Fruit fly (Drosophila melanogaster): ENCODE results near the gene CG12502.
A peak's percentile ranks its signal among the peaks of the same experiment; 100 is the strongest.

CG12502 gene

dm6 chr3L:900466-901249, 35.5 kb downstream of the CG12502 start (continued):
- TF ChIP-seq CG1832 (GFP tag; optimal IDR thresholded peaks at IDR 0.05) (peak; percentile 21), CG11504 (tag; optimal IDR thresholded peaks at IDR 0.05) (no peak), CG17912 (GFP tag; optimal IDR thresholded peaks at IDR 0.05) (no peak), CG10959 (GFP tag; IDR thresholded peaks at IDR 0.05) (no peak), pum (GFP tag; optimal IDR thresholded peaks at IDR 0.05) (no peak), CG18599 (GFP tag; optimal IDR thresholded peaks at IDR 0.05) (no peak), fd102C (GFP tag; optimal IDR thresholded peaks at IDR 0.05) (no peak), CrebB (tag; optimal IDR thresholded peaks at IDR 0.05) (no peak), hkb (optimal IDR thresholded peaks at IDR 0.05) (no peak), hkb (GFP tag; IDR thresholded peaks at IDR 0.05) (no peak), CG6175 (GFP tag; IDR thresholded peaks at IDR 0.05) (no peak), CG2120 (GFP tag; optimal IDR thresholded peaks at IDR 0.05) (no peak), HLH54F (GFP tag; optimal IDR thresholded peaks at IDR 0.05) (no peak), slp2 (GFP tag; optimal IDR thresholded peaks at IDR 0.05) (no peak), D (optimal IDR thresholded peaks at IDR 0.05) (peak; percentile 5), D (GFP tag; optimal IDR thresholded peaks at IDR 0.05) (no peak), CG6689 (GFP tag; IDR thresholded peaks at IDR 0.05) (no peak), scrt (GFP tag; optimal IDR thresholded peaks at IDR 0.05) (peak; percentile 91), sens (GFP tag) (peak; percentile 68), CG7963 (GFP tag; IDR thresholded peaks at IDR 0.05; ENCODE audit: partially characterized antibody) (no peak), CG13624 (GFP tag; optimal IDR thresholded peaks at IDR 0.05) (no peak), CG18764 (GFP tag; optimal IDR thresholded peaks at IDR 0.05) (no peak), fd64A (GFP tag; optimal IDR thresholded peaks at IDR 0.05) (no peak), grau (tag; optimal IDR thresholded peaks at IDR 0.05) (no peak), CG11085 (GFP tag; IDR thresholded peaks at IDR 0.05) (no peak), CG6683 (GFP tag; optimal IDR thresholded peaks at IDR 0.05) (no peak), dimm (GFP tag; IDR thresholded peaks at IDR 0.05) (no peak), CG32767 (GFP tag; IDR thresholded peaks at IDR 0.05) (no peak), Kr (GFP tag; optimal IDR thresholded peaks at IDR 0.05) (no peak), ash1 (GFP tag; optimal IDR thresholded peaks at IDR 0.05) (no peak), fd3F (GFP tag; optimal IDR thresholded peaks at IDR 0.05) (no peak), Lim3 (GFP tag; IDR thresholded peaks at IDR 0.05) (no peak), Sin3A (optimal IDR thresholded peaks at IDR 0.05) (no peak), CG18262 (tag; optimal IDR thresholded peaks at IDR 0.05) (no peak), CG31224 (GFP tag; IDR thresholded peaks at IDR 0.05) (no peak), Sox100B (GFP tag; optimal IDR thresholded peaks at IDR 0.05) (no peak), ac (GFP tag; optimal IDR thresholded peaks at IDR 0.05) (no peak), MESR4 (GFP tag; optimal IDR thresholded peaks at IDR 0.05) (no peak), Oli (tag; optimal IDR thresholded peaks at IDR 0.05) (no peak), HLHmδ (GFP tag; optimal IDR thresholded peaks at IDR 0.05) (peak; percentile 42), Ets65A (GFP tag) (no peak), Mrtf (GFP tag; IDR thresholded peaks at IDR 0.05) (no peak), CG30431 (GFP tag; optimal IDR thresholded peaks at IDR 0.05) (no peak), rib (GFP tag; IDR thresholded peaks at IDR 0.05) (no peak), CG1602 (GFP tag; optimal IDR thresholded peaks at IDR 0.05) (no peak), CG12391 (tag; optimal IDR thresholded peaks at IDR 0.05) (no peak), CG4730 (GFP tag; IDR thresholded peaks at IDR 0.05) (no peak), CG5180 (GFP tag; optimal IDR thresholded peaks at IDR 0.05) (no peak), abd-A (tag; optimal IDR thresholded peaks at IDR 0.05) (peak; percentile 92), maf-S (GFP tag; optimal IDR thresholded peaks at IDR 0.05) (no peak), CG18476 (GFP tag; optimal IDR thresholded peaks at IDR 0.05) (no peak), z (GFP tag; IDR thresholded peaks at IDR 0.05) (no peak)
